Fruit fly (Drosophila melanogaster): Measurements from ENCODE around the gene Qsox4.

DNA sequence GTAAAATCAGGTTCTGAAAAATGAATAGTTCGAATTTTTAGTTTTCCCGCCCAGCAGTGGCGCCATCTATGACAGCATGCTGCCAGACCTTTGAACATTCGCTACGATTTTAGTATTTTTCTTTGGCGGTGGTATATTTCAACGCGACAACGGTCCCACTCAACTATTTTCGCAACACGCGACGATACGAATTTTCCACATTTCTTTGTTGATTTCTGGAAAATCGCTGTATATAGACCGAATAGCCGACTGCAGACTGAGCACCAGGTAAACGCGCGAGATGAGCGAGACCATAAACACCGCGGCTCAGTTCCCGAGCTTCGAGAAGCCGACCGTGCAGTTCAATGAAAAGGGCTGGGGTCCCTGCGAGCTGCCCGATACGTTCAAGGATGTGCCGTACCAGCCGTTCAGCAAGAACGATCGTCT is 22.6 kb upstream of the Qsox4 start, which contains the start of gene eIF3d1:
- TF ChIP-seq Sox102F (GFP tag; optimal IDR thresholded peaks at IDR 0.05) (no peak), Myb (GFP tag; optimal IDR thresholded peaks at IDR 0.05) (peak; percentile 50), ab (GFP tag; optimal IDR thresholded peaks at IDR 0.05) (no peak), CG8944 (GFP tag; optimal IDR thresholded peaks at IDR 0.05) (no peak), Bdp1 (GFP tag; optimal IDR thresholded peaks at IDR 0.05) (peak; percentile 41), chm (GFP tag; IDR thresholded peaks at IDR 0.05) (0 out of 2 replicates have a peak, but pooled peaks have one; percentile 37), D19A (tag; optimal IDR thresholded peaks at IDR 0.05) (no peak), stwl (tag; optimal IDR thresholded peaks at IDR 0.05) (peak; percentile 76), sug (tag; optimal IDR thresholded peaks at IDR 0.05) (no peak), CG15073 (GFP tag; optimal IDR thresholded peaks at IDR 0.05) (no peak), bbx (GFP tag; IDR thresholded peaks at IDR 0.05; ENCODE audit: partially characterized antibody) (no peak), ems (GFP tag; optimal IDR thresholded peaks at IDR 0.05) (peak; percentile 8), CG7271 (tag; optimal IDR thresholded peaks at IDR 0.05) (no peak), sens (GFP tag) (peak; percentile 77)

Data from whole organism, embryonic.